Fruit fly (Drosophila melanogaster): ENCODE results near the gene CG31321.

DNA sequence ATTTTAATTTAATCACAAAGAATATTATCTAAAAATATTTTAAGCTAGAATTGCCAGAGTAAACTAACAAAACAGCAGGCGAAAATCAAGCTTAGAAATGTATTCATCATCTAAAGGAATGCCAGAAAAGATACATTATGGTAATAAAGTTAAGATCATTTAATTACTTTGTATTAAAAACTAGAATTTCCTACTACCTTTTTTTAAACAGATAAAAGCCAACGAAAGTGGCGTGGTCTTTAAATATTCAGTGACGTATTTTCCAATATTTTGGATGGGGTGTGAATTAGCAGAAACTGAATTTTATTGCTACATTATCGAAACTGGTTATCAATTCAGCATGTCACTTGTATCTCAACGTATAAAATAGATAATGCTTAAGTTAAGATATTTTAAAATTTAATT, 17.9 kb upstream of the CG31321 start:
- TF ChIP-seq CTCF (optimal IDR thresholded peaks at IDR 0.05) (no peak), CG8478 (optimal IDR thresholded peaks at IDR 0.05) (no peak)

All from S2 (cell line).